Fruit fly (Drosophila melanogaster): ENCODE measurements around the gene Spt3.
A peak's percentile ranks its signal among the peaks of the same experiment; 100 is the strongest.

The Spt3 gene

DNA sequence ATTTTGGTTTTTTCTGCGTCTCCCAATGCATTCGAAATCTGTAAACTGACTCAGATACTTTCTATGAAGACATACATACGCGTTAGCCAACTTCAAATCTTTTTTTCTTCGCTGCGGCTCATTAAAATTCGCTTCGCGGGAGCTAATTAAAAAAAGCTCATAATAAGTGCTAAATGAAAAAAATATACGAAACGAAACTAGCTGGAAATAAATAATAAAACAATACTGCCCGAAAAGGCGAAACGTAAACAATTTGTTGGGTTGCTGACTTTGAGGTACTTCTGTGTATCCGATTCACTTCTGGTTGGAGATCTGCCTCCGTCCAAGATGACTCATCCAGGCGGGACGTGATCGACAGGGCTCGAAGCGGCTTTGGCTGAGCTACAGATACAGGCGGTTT lies 27.0 kb upstream of the Spt3 start:
- TF ChIP-seq usp (GFP tag; optimal IDR thresholded peaks at IDR 0.05) (no peak), fru (GFP tag; optimal IDR thresholded peaks at IDR 0.05) (no peak)

DNA sequence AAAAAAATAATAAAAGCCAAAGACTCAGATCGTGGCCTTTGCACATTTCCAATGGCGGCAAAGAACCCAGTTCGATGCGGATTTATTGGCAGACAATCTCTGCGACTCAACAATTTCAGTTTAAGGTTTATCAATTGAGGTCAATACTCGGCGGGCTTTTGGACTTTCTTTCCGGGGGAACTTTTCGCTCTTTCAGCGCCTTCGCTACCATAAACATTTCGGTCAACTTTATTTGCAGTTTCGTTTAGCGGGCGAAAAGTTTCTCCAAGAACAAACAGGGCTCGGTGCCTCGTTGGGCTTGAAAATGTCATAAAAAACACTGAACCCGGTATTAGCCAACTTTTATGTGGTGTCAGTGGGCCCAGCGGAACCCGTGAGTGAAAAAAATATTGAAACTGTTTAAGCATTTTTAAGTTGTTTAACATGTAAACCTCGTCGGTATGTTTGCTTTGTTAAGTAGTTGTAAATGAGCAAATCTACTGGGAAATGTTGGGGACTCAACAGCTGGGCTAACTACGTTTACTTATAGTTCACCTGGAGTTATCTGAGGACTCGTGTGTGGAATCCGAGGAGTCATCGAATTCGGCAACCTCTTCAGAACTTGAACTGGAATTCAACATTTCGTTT lies 25.3 kb upstream of the Spt3 start:
- TF ChIP-seq dl (GFP tag; optimal IDR thresholded peaks at IDR 0.05; ENCODE audit: insufficient read depth in 1 of 2, partially characterized antibody in 2 of 2) (no peak), Rel (GFP tag; optimal IDR thresholded peaks at IDR 0.05) (no peak), Rel (tag; optimal IDR thresholded peaks at IDR 0.05) (peak; percentile 59)

DNA sequence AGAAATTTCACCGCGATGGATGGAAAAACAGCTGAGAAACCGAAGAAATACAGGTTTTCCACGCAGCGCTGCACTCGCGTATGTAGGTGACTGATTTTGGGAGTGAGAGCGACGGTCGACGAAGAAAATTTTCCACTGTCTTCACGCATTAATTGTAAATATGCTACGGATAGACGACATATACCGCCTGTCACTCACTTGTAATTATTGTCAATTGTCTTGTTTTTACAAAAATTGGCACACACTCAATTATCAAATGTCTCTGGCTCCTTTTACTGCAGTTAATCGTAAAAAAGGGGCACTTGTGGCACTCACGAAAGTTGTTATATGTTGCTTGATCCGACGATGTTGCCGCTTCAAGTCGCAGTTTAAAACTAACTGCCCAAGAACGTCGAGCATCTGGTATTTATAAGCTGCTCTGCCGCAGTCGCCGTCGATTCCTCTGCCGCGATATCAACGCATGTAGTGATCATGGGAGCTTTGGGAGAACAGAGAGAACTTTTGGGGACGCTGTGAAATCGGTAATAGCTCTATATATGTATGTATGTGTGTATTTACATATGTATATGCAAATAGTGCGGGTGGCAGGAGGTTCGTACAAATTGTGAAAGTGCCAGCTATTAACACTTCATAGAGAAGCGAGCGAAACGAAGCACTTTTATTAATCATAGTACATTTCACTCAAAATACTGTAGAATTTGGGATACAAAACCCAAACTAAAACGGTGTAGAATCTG lies 23.9 kb upstream of the Spt3 start, which contains the start of gene mfas:
Gene mfas, minus strand, starts transcription at position 382 of the 737 bp plus-strand sequence.
- no peak for TF ChIP-seq ey (GFP tag; optimal IDR thresholded peaks at IDR 0.05)
- no peak for TF ChIP-seq CG32264 (GFP tag; optimal IDR thresholded peaks at IDR 0.05)
- no peak for TF ChIP-seq Dif (GFP tag; optimal IDR thresholded peaks at IDR 0.05; ENCODE audit: partially characterized antibody)
- TF ChIP-seq foxo (GFP tag; optimal IDR thresholded peaks at IDR 0.05), result no peak
- TF ChIP-seq psq (GFP tag; optimal IDR thresholded peaks at IDR 0.05), result no peak
- TF ChIP-seq Abd-B (GFP tag; optimal IDR thresholded peaks at IDR 0.05), result no peak
- peak; percentile 18 for TF ChIP-seq tai (GFP tag; optimal IDR thresholded peaks at IDR 0.05)
- no peak for TF ChIP-seq brk (GFP tag; optimal IDR thresholded peaks at IDR 0.05)
- TF ChIP-seq Jra (GFP tag; optimal IDR thresholded peaks at IDR 0.05), result peak; percentile 14
- TF ChIP-seq dl (GFP tag; optimal IDR thresholded peaks at IDR 0.05; ENCODE audit: insufficient read depth in 1 of 2, partially characterized antibody in 2 of 2), result no peak
- TF ChIP-seq CG9705 (GFP tag; optimal IDR thresholded peaks at IDR 0.05), result no peak
- TF ChIP-seq Mio (GFP tag; optimal IDR thresholded peaks at IDR 0.05), result no peak
- peak; percentile 4 for TF ChIP-seq h (GFP tag; optimal IDR thresholded peaks at IDR 0.05)
- TF ChIP-seq Myc (optimal IDR thresholded peaks at IDR 0.05), result no peak
- no peak for TF ChIP-seq pan (optimal IDR thresholded peaks at IDR 0.05)
- no peak for TF ChIP-seq usp (GFP tag; optimal IDR thresholded peaks at IDR 0.05)
- TF ChIP-seq Hnf4 (GFP tag; optimal IDR thresholded peaks at IDR 0.05), result no peak
- TF ChIP-seq sage (GFP tag; optimal IDR thresholded peaks at IDR 0.05), result no peak
- no peak for TF ChIP-seq lola (GFP tag; optimal IDR thresholded peaks at IDR 0.05)
- no peak for TF ChIP-seq CrebA (GFP tag; optimal IDR thresholded peaks at IDR 0.05; ENCODE audit: borderline replicate concordance)
- TF ChIP-seq woc (GFP tag; optimal IDR thresholded peaks at IDR 0.05), result no peak
- no peak for TF ChIP-seq Dfd (GFP tag; optimal IDR thresholded peaks at IDR 0.05)
- no peak for TF ChIP-seq jim (GFP tag; optimal IDR thresholded peaks at IDR 0.05)
- TF ChIP-seq Sp1 (GFP tag; optimal IDR thresholded peaks at IDR 0.05), result no peak
- no peak for TF ChIP-seq GATAd (GFP tag; optimal IDR thresholded peaks at IDR 0.05)
- TF ChIP-seq Vsx2 (GFP tag; optimal IDR thresholded peaks at IDR 0.05; ENCODE audit: partially characterized antibody), result no peak
- no peak for TF ChIP-seq Hr78 (GFP tag; optimal IDR thresholded peaks at IDR 0.05)
- peak; percentile 58 for TF ChIP-seq fru (GFP tag; optimal IDR thresholded peaks at IDR 0.05)
- TF ChIP-seq dmrt93B (GFP tag; optimal IDR thresholded peaks at IDR 0.05), result no peak
- no peak for TF ChIP-seq dsf (GFP tag; optimal IDR thresholded peaks at IDR 0.05; ENCODE audit: borderline replicate concordance)
- no peak for TF ChIP-seq N (GFP tag; optimal IDR thresholded peaks at IDR 0.05)
- no peak for TF ChIP-seq OdsH (GFP tag; optimal IDR thresholded peaks at IDR 0.05)
- peak; percentile 49 for TF ChIP-seq Hr83 (GFP tag; optimal IDR thresholded peaks at IDR 0.05; ENCODE audit: poor library complexity, severe bottlenecking)
- TF ChIP-seq HLH106 (tag; optimal IDR thresholded peaks at IDR 0.05), result no peak
- TF ChIP-seq rgr (GFP tag; optimal IDR thresholded peaks at IDR 0.05), result peak; percentile 22
- TF ChIP-seq Rel (GFP tag; optimal IDR thresholded peaks at IDR 0.05), result no peak
- no peak for TF ChIP-seq Rel (tag; optimal IDR thresholded peaks at IDR 0.05)
- no peak for TF ChIP-seq sv (GFP tag; optimal IDR thresholded peaks at IDR 0.05)
- TF ChIP-seq br (GFP tag; optimal IDR thresholded peaks at IDR 0.05), result peak; percentile 6
